Worm (Caenorhabditis elegans) whole organism, L1 larva: ENCODE data around the gene str-94.

Experiments
- C34B4.2 ChIP-seq: sonication (generic microtip); optimal IDR thresholded peaks from 2 replicates; lab custom pipeline; 2017; ENCODE audit warnings: mild to moderate bottlenecking, missing genetic modification characterization, missing compliant biosample characterization
- F16B12.6 ChIP-seq: fragments of 150-350 bp; optimal IDR thresholded peaks from 2 replicates; lab custom pipeline; 2014; ENCODE audit warnings: missing biosample characterization, missing genetic modification characterization
- aha-1 ChIP-seq: fragments of 150-350 bp; optimal IDR thresholded peaks from 2 replicates; lab custom pipeline; 2014; ENCODE audit warnings: missing biosample characterization, missing genetic modification characterization
- blmp-1 ChIP-seq: fragments of 150-350 bp; optimal IDR thresholded peaks from 2 replicates; lab custom pipeline; 2014; ENCODE audit warnings: missing biosample characterization, missing genetic modification characterization
- ceh-82 ChIP-seq, 3 experiments: fragments of 150-350 bp in 1 of 3; sonication (generic microtip) in 2 of 3; optimal IDR thresholded peaks; 2 replicates each; lab custom pipeline; 2014 to 2017; ENCODE audit warnings: missing biosample characterization in 3 of 3, missing genetic modification characterization in 3 of 3
- ceh-88 ChIP-seq: fragments of 200-800 bp; sonication (Bioruptor generic); IDR thresholded peaks from 2 replicates; pipeline ENCODE4 v1.3.6; 2022; ENCODE audit warnings: missing genetic modification characterization, missing compliant biosample characterization
- dsc-1 ChIP-seq: sonication (generic microtip); optimal IDR thresholded peaks from 2 replicates; lab custom pipeline; 2016; ENCODE audit warnings: mild to moderate bottlenecking, missing genetic modification characterization, missing compliant biosample characterization
- efl-1 ChIP-seq, 4 experiments: fragments of 150-350 bp; optimal IDR thresholded peaks in 3 of 4; peaks in 1 of 4; 1 replicate in 1 of 4; 2 replicates in 3 of 4; lab custom pipeline; 2014; ENCODE audit warnings: missing biosample characterization in 2 of 4, missing genetic modification characterization in 2 of 4, missing genetic modification reagents in 2 of 4
- elt-3 ChIP-seq, 6 experiments: fragments of 150-350 bp in 1 of 6; sonication (generic microtip); optimal IDR thresholded peaks; 2 replicates each; lab custom pipeline; 2017 to 2018; ENCODE audit warnings: missing biosample characterization in 6 of 6, missing genetic modification characterization in 6 of 6, inconsistent platforms in 1 of 6
- fkh-10 ChIP-seq: sonication (generic microtip); optimal IDR thresholded peaks from 2 replicates; lab custom pipeline; 2017; ENCODE audit warnings: missing biosample characterization, missing genetic modification reagents, missing genetic modification characterization
- fkh-4 ChIP-seq: sonication (generic microtip); optimal IDR thresholded peaks from 2 replicates; lab custom pipeline; 2016; ENCODE audit warnings: missing compliant biosample characterization, missing genetic modification characterization, borderline replicate concordance
- fkh-8 ChIP-seq: sonication (generic microtip); optimal IDR thresholded peaks from 2 replicates; lab custom pipeline; 2016; ENCODE audit warnings: mild to moderate bottlenecking, missing genetic modification characterization, missing compliant biosample characterization
- hlh-17 ChIP-seq: fragments of 200-800 bp; sonication (Bioruptor generic); optimal IDR thresholded peaks from 2 replicates; lab custom pipeline; 2018; ENCODE audit warnings: missing genetic modification characterization, mild to moderate bottlenecking, missing compliant biosample characterization, moderate library complexity, borderline replicate concordance
- hpl-2 ChIP-seq: fragments of 150-350 bp; optimal IDR thresholded peaks from 2 replicates; lab custom pipeline; 2014; ENCODE audit warnings: missing biosample characterization, missing genetic modification reagents, missing genetic modification characterization
- isw-1 ChIP-seq: fragments of 200-800 bp; sonication (Bioruptor generic); IDR thresholded peaks from 2 replicates; pipeline ENCODE4 v1.3.6; 2022; ENCODE audit warnings: missing genetic modification characterization, missing compliant biosample characterization
- jun-1 ChIP-seq: fragments of 150-350 bp; optimal IDR thresholded peaks from 2 replicates; lab custom pipeline; 2014; ENCODE audit warnings: missing biosample characterization, missing genetic modification reagents, missing genetic modification characterization
- lin-13 ChIP-seq: fragments of 150-350 bp; optimal IDR thresholded peaks from 2 replicates; lab custom pipeline; 2014; ENCODE audit warnings: missing biosample characterization, missing genetic modification reagents, missing genetic modification characterization
- lin-14 ChIP-seq: fragments of 200-800 bp; sonication (Bioruptor generic); optimal IDR thresholded peaks from 2 replicates; lab custom pipeline; 2018; ENCODE audit warnings: mild to moderate bottlenecking, missing genetic modification characterization, moderate library complexity, missing compliant biosample characterization
- lin-35 ChIP-seq, 2 experiments: fragments of 150-350 bp; optimal IDR thresholded peaks; 2 replicates each; lab custom pipeline; 2014; ENCODE audit warnings: missing biosample characterization in 2 of 2, missing genetic modification characterization in 2 of 2, missing genetic modification reagents in 2 of 2
- lir-3 ChIP-seq: sonication (generic microtip); optimal IDR thresholded peaks from 2 replicates; lab custom pipeline; 2016; ENCODE audit warnings: mild to moderate bottlenecking, missing genetic modification characterization, moderate library complexity, missing compliant biosample characterization; ENCODE audit not compliant: poor library complexity
- mdl-1 ChIP-seq, 2 experiments: fragments of 150-350 bp; optimal IDR thresholded peaks; 2 replicates each; lab custom pipeline; 2014 to 2017; ENCODE audit warnings: missing biosample characterization in 2 of 2, missing genetic modification characterization in 2 of 2, inconsistent platforms in 1 of 2
- mep-1 ChIP-seq: fragments of 150-350 bp; optimal IDR thresholded peaks from 2 replicates; lab custom pipeline; 2014; ENCODE audit warnings: missing biosample characterization, missing genetic modification characterization
- nhr-20 ChIP-seq: sonication (generic microtip); optimal IDR thresholded peaks from 2 replicates; lab custom pipeline; 2016; ENCODE audit warnings: mild to moderate bottlenecking, missing genetic modification characterization, missing compliant biosample characterization
- nhr-47 ChIP-seq: sonication (generic microtip); optimal IDR thresholded peaks from 2 replicates; lab custom pipeline; 2016; ENCODE audit warnings: mild to moderate bottlenecking, missing genetic modification characterization, moderate library complexity, missing compliant biosample characterization
- nhr-71 ChIP-seq: sonication (generic microtip); optimal IDR thresholded peaks from 2 replicates; lab custom pipeline; 2016; ENCODE audit warnings: mild to moderate bottlenecking, missing genetic modification characterization, moderate library complexity, missing compliant biosample characterization
- nhr-77 ChIP-seq: fragments of 150-350 bp; optimal IDR thresholded peaks from 2 replicates; lab custom pipeline; 2014; ENCODE audit warnings: missing biosample characterization, missing genetic modification characterization
- nhr-85 ChIP-seq: sonication (generic microtip); peaks from one replicate; lab custom pipeline; 2016; ENCODE audit warnings: missing genetic modification characterization, inconsistent platforms, missing compliant biosample characterization
- pag-3 ChIP-seq: sonication (generic microtip); optimal IDR thresholded peaks from 2 replicates; lab custom pipeline; 2017; ENCODE audit warnings: missing genetic modification characterization, mild to moderate bottlenecking, missing compliant biosample characterization, antibody characterized with exemption, borderline replicate concordance; ENCODE audit not compliant: insufficient read depth
- pax-3 ChIP-seq: fragments of 200-800 bp; sonication (Bioruptor generic); optimal IDR thresholded peaks from 2 replicates; lab custom pipeline; 2018; ENCODE audit warnings: mild to moderate bottlenecking, missing genetic modification characterization, moderate library complexity, missing compliant biosample characterization
- pqm-1 ChIP-seq: sonication (generic microtip); optimal IDR thresholded peaks from 3 replicates; lab custom pipeline; 2017; ENCODE audit warnings: missing biosample characterization, missing genetic modification characterization
- rnt-1 ChIP-seq: sonication (generic microtip); optimal IDR thresholded peaks from 2 replicates; lab custom pipeline; 2016; ENCODE audit warnings: mild to moderate bottlenecking, missing genetic modification characterization, moderate library complexity, missing compliant biosample characterization
- skn-1 ChIP-seq: fragments of 150-350 bp; optimal IDR thresholded peaks from 2 replicates; lab custom pipeline; 2014; ENCODE audit warnings: missing biosample characterization, missing genetic modification characterization
- snu-23 ChIP-seq: sonication (generic microtip); optimal IDR thresholded peaks from 2 replicates; lab custom pipeline; 2016; ENCODE audit warnings: missing genetic modification characterization, missing compliant biosample characterization
- sox-4 ChIP-seq: sonication (generic microtip); optimal IDR thresholded peaks from 2 replicates; lab custom pipeline; 2016; ENCODE audit warnings: missing genetic modification characterization, missing compliant biosample characterization
- sup-37 ChIP-seq: fragments of 200-800 bp; sonication (Bioruptor generic); optimal IDR thresholded peaks from 2 replicates; lab custom pipeline; 2018; ENCODE audit warnings: mild to moderate bottlenecking, missing genetic modification characterization, missing compliant biosample characterization
- swsn-7 ChIP-seq: sonication (generic microtip); optimal IDR thresholded peaks from 2 replicates; lab custom pipeline; 2016; ENCODE audit warnings: missing genetic modification characterization, missing compliant biosample characterization
- tlp-1 ChIP-seq: fragments of 150-350 bp; optimal IDR thresholded peaks from 2 replicates; lab custom pipeline; 2014; ENCODE audit warnings: missing biosample characterization, missing genetic modification characterization
- unc-86 ChIP-seq: sonication (generic microtip); optimal IDR thresholded peaks from 2 replicates; lab custom pipeline; 2016; ENCODE audit warnings: missing genetic modification characterization, missing compliant biosample characterization
- xbp-1 ChIP-seq: sonication (generic microtip); optimal IDR thresholded peaks from 2 replicates; lab custom pipeline; 2016; ENCODE audit warnings: missing genetic modification characterization, missing compliant biosample characterization
- zag-1 ChIP-seq: fragments of 150-350 bp; optimal IDR thresholded peaks from 2 replicates; lab custom pipeline; 2014; ENCODE audit warnings: missing biosample characterization, missing genetic modification characterization

Gene str-94

DNA sequence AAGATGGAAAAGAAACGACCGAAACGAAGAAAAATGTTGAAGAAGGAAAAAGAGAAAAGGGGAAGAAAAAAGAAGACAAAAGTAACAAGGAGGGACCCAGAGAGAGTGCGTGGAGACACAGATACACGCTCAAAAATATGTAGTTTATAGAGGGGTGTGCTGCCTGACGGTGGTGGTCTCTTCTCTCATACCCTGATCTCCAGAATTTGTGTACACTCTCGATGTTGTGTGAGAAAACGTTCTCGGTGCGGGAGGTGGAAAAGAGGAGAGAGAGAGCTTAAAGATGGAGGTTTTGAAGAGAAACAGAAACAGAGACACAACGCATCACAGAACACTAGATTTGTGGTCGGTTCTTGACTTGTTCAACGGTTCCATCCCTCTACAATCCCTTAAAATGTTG lies 24.5 kb upstream of the str-94 start (continued):
- TF ChIP-seq mep-1 (tag; lab: Kevin White, UChicago): peak; percentile 29
- TF ChIP-seq pqm-1 (tag; lab: Kevin White, UChicago): no peak
- TF ChIP-seq ceh-82 (tag; optimal IDR thresholded peaks at IDR 0.05; lab: Kevin White, UChicago): peak; percentile 15 to 83 (median 66)
- peak; percentile 61 for TF ChIP-seq rnt-1 (tag; lab: Kevin White, UChicago)
- no peak for TF ChIP-seq skn-1 (tag; lab: Kevin White, UChicago)
- no peak for TF ChIP-seq ceh-88 (GFP tag; lab: Robert Waterston, UW)
- TF ChIP-seq hlh-17 (GFP tag; lab: Kevin White, UChicago): no peak
- peak; percentile 9 for TF ChIP-seq lin-13 (GFP tag; lab: Kevin White, UChicago)
- TF ChIP-seq isw-1: peak; percentile 49
- TF ChIP-seq swsn-7 (tag; lab: Kevin White, UChicago): peak; percentile 60
- TF ChIP-seq tlp-1 (tag; lab: Kevin White, UChicago): no peak
- peak; percentile 48 to 70 for TF ChIP-seq efl-1 (optimal IDR thresholded peaks at IDR 0.05; lab: Kevin White, UChicago)
- peak; percentile 35 to 69 for TF ChIP-seq efl-1 (GFP tag; optimal IDR thresholded peaks at IDR 0.05 in 1 of 2; lab: Kevin White, UChicago)
- peak; percentile 35 to 44 for TF ChIP-seq lin-35 (GFP tag; optimal IDR thresholded peaks at IDR 0.05; lab: Kevin White, UChicago)
- peak; percentile 4 for TF ChIP-seq blmp-1 (tag; lab: Kevin White, UChicago)
- TF ChIP-seq dsc-1 (tag; lab: Kevin White, UChicago): peak; percentile 42
- TF ChIP-seq pag-3 (tag; lab: Kevin White, UChicago): no peak
- TF ChIP-seq aha-1 (tag; lab: Kevin White, UChicago): no peak
- no peak for TF ChIP-seq zag-1 (tag; lab: Kevin White, UChicago)
- peak; percentile 63 for TF ChIP-seq unc-86

DNA sequence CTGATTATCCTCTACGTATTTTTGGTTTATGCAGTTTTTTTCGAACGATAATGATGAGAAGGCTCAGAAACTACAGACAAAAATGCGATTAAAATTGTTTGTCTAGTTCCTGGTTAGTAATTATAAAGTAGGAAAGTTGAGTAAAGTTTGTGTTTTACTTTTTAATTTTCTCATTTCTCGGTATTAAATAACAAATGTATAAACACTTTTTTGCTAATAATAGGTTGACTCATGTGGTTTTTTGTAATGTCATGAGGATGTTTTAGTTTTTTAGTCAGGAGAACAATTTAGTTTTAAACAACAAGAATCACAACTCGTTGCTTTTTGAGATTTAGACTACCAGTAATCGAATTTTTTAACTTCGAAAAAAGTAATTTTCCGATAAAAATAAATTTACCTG lies 23.5 kb upstream of the str-94 start:
- TF ChIP-seq xbp-1 (tag; lab: Kevin White, UChicago): no peak
- no peak for TF ChIP-seq aha-1 (tag; lab: Kevin White, UChicago)
- TF ChIP-seq hpl-2 (GFP tag; lab: Kevin White, UChicago): no peak
- no peak for TF ChIP-seq ceh-82 (tag; optimal IDR thresholded peaks at IDR 0.05; lab: Kevin White, UChicago)
- peak; percentile 31 for TF ChIP-seq lin-14
- TF ChIP-seq snu-23: no peak
- TF ChIP-seq pax-3: peak; percentile 57
- TF ChIP-seq F16B12.6 (tag; lab: Kevin White, UChicago): no peak
- peak; percentile 3 for TF ChIP-seq nhr-20
- peak; percentile 73 for TF ChIP-seq dsc-1 (tag; lab: Kevin White, UChicago)
- TF ChIP-seq nhr-85 (tag; lab: Kevin White, UChicago): no peak
- no peak for TF ChIP-seq sup-37 (GFP tag; lab: Kevin White, UChicago)
- TF ChIP-seq mep-1 (tag; lab: Kevin White, UChicago): no peak
- no peak for TF ChIP-seq C34B4.2 (tag; lab: Kevin White, UChicago)
- no peak for TF ChIP-seq lin-13 (GFP tag; lab: Kevin White, UChicago)
- no peak for TF ChIP-seq unc-86
- TF ChIP-seq nhr-77 (tag; lab: Kevin White, UChicago): no peak
- no peak for TF ChIP-seq jun-1
- TF ChIP-seq fkh-4 (tag; lab: Kevin White, UChicago): no peak
- no peak for TF ChIP-seq zag-1 (tag; lab: Kevin White, UChicago)
- peak; percentile 19 for TF ChIP-seq sox-4 (tag; lab: Kevin White, UChicago)
- no peak for TF ChIP-seq nhr-47 (tag; lab: Kevin White, UChicago)
- TF ChIP-seq elt-3 (tag; optimal IDR thresholded peaks at IDR 0.05; lab: Kevin White, UChicago): no peak
- no peak for TF ChIP-seq lir-3 (tag; lab: Kevin White, UChicago)
- no peak for TF ChIP-seq fkh-10
- TF ChIP-seq nhr-71 (tag; lab: Kevin White, UChicago): peak; percentile 65
- peak; percentile 54 for TF ChIP-seq fkh-8 (tag; lab: Kevin White, UChicago)
- TF ChIP-seq skn-1 (tag; lab: Kevin White, UChicago): no peak
- TF ChIP-seq mdl-1 (tag; optimal IDR thresholded peaks at IDR 0.05; lab: Kevin White, UChicago): no peak
